Worm (Caenorhabditis elegans): Measurements from ENCODE around the gene cdr-1.

Gene cdr-1

DNA sequence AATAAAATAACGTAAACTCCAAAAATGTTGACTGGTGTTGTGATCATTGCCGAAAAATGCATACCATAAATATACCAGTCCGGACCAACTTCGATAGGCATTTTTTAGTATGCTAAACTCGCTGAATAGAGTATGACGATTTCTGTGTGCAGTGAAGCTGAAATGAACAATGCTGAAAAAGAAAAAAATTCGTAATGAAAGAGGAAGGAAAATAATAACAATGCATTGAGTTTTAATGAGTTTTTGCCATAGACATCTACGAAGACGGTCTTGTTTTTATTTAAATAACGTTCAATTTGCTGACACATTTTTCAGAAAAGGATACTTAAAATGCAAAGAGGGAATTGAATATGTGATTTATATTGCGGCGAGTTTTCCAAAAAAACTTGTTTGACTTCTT is 46.4 kb downstream of the cdr-1 start, which contains the start of gene sri-1:
Gene sri-1, minus strand, starts transcription at position 101 of the 400 bp plus-strand sequence.
- TF ChIP-seq nfya-1 (tag; optimal IDR thresholded peaks at IDR 0.05; ENCODE audit: borderline replicate concordance, insufficient read depth) (no peak), unc-130 (GFP tag; optimal IDR thresholded peaks at IDR 0.05) (no peak), madf-10 (tag; optimal IDR thresholded peaks at IDR 0.05) (no peak), B0261.1 (tag; optimal IDR thresholded peaks at IDR 0.05) (no peak), let-526 (GFP tag; IDR thresholded peaks at IDR 0.05) (no peak), Y53G8AR.9 (GFP tag; conservative IDR thresholded peaks at IDR 0.05) (no peak), lsy-27 (tag; optimal IDR thresholded peaks at IDR 0.05; ENCODE audit: borderline replicate concordance, insufficient read depth) (no peak), athp-1 (tag; optimal IDR thresholded peaks at IDR 0.05) (no peak), T07F8.4 (tag; optimal IDR thresholded peaks at IDR 0.05) (no peak), dpl-1 (GFP tag; optimal IDR thresholded peaks at IDR 0.05) (no peak), F22D6.2 (tag; optimal IDR thresholded peaks at IDR 0.05) (no peak), nhr-179 (tag; optimal IDR thresholded peaks at IDR 0.05) (no peak), tlf-1 (GFP tag; optimal IDR thresholded peaks at IDR 0.05) (no peak), madf-6 (GFP tag; IDR thresholded peaks at IDR 0.05) (no peak), snpc-1.3 (tag; optimal IDR thresholded peaks at IDR 0.05; ENCODE audit: insufficient read depth) (no peak)

DNA sequence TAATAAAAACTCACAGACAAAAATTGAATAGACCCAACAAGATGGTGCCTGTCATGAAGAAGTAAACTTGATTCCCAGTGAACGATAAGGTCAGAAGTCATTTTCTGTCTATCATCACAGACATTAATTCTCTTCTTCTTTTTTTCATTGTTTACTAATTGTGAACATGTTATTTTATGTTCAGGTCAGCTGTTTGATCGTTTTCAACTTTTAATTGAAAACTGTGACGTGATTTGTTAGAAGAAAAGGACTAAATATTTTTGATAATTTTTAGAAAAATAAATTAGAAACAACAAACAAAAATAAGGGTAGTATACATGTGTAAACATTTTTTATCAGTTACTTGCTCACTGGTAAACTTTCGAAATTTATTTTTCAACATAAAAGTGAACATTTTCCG is 48.5 kb downstream of the cdr-1 start, which contains the start of gene F36G9.7:
Gene F36G9.7, minus strand, starts transcription at position 101 of the 400 bp plus-strand sequence.
- no peak for TF ChIP-seq C17E4.6 (GFP tag; IDR thresholded peaks at IDR 0.05)
- no peak for TF ChIP-seq ceh-100 (GFP tag; IDR thresholded peaks at IDR 0.05)
- TF ChIP-seq tbx-9 (tag; optimal IDR thresholded peaks at IDR 0.05; ENCODE audit: borderline replicate concordance) = no peak
- TF ChIP-seq sdz-38 (tag; optimal IDR thresholded peaks at IDR 0.05) = no peak
- TF ChIP-seq fkh-3 (tag; optimal IDR thresholded peaks at IDR 0.05) = no peak
- no peak for TF ChIP-seq K12H6.12 (tag; optimal IDR thresholded peaks at IDR 0.05)
- TF ChIP-seq egl-18 (GFP tag; IDR thresholded peaks at IDR 0.05) = no peak

DNA sequence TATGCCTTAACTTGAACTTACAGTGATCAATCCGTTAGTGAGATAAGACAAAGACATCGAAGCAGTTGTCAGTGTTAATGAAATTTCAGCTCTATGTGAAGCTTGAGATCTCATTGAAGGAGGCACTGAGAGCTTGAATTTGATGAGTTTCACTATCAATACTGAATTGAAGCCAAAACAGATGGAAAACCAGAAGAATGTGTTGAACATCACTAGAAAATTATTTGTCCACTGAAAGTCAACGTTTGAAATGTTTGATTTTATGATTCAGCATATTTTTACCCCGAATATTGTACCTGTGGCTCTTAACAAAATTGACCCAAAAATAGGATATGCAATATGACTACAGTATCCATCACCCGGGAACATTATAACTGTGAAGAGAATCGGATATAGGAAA is 49.7 kb downstream of the cdr-1 start:
- no peak for TF ChIP-seq sdz-38 (tag; optimal IDR thresholded peaks at IDR 0.05)
- no peak for TF ChIP-seq lsl-1 (GFP tag; optimal IDR thresholded peaks at IDR 0.05)
- no peak for TF ChIP-seq pha-4 (tag; optimal IDR thresholded peaks at IDR 0.05)
- no peak for TF ChIP-seq B0019.2 (GFP tag; conservative IDR thresholded peaks at IDR 0.05)
- no peak for TF ChIP-seq K11D2.4 (GFP tag; IDR thresholded peaks at IDR 0.05)
- no peak for TF ChIP-seq fkh-3 (tag; optimal IDR thresholded peaks at IDR 0.05)
- TF ChIP-seq ceh-27 (GFP tag; optimal IDR thresholded peaks at IDR 0.05) = no peak
- TF ChIP-seq ztf-26 (tag; optimal IDR thresholded peaks at IDR 0.05) = no peak
- TF ChIP-seq gei-17 (GFP tag; optimal IDR thresholded peaks at IDR 0.05) = no peak
- TF ChIP-seq chd-7 (tag; optimal IDR thresholded peaks at IDR 0.05) = no peak
- no peak for TF ChIP-seq F10E7.11 (tag; optimal IDR thresholded peaks at IDR 0.05)
- no peak for TF ChIP-seq cebp-1 (GFP tag; IDR thresholded peaks at IDR 0.05)
- TF ChIP-seq cebp-1 (tag; optimal IDR thresholded peaks at IDR 0.05) = no peak
- TF ChIP-seq ZK185.1 (tag; optimal IDR thresholded peaks at IDR 0.05; ENCODE audit: poor library complexity, severe bottlenecking) = no peak
- TF ChIP-seq cebp-2 (GFP tag; IDR thresholded peaks at IDR 0.05) = no peak
- TF ChIP-seq ets-4 (GFP tag; optimal IDR thresholded peaks at IDR 0.05) = no peak
- TF ChIP-seq aptf-3 (GFP tag; IDR thresholded peaks at IDR 0.05) = no peak
- TF ChIP-seq D2030.7 (GFP tag; IDR thresholded peaks at IDR 0.05) = no peak
- no peak for TF ChIP-seq Y67H2A.10 (GFP tag; conservative IDR thresholded peaks at IDR 0.05)
- no peak for TF ChIP-seq hsf-1 (GFP tag; IDR thresholded peaks at IDR 0.05)
- TF ChIP-seq ceh-40 (GFP tag; IDR thresholded peaks at IDR 0.05) = no peak
